Fruit fly (Drosophila melanogaster): ENCODE results near the gene CAH3.

Gene CAH3

DNA sequence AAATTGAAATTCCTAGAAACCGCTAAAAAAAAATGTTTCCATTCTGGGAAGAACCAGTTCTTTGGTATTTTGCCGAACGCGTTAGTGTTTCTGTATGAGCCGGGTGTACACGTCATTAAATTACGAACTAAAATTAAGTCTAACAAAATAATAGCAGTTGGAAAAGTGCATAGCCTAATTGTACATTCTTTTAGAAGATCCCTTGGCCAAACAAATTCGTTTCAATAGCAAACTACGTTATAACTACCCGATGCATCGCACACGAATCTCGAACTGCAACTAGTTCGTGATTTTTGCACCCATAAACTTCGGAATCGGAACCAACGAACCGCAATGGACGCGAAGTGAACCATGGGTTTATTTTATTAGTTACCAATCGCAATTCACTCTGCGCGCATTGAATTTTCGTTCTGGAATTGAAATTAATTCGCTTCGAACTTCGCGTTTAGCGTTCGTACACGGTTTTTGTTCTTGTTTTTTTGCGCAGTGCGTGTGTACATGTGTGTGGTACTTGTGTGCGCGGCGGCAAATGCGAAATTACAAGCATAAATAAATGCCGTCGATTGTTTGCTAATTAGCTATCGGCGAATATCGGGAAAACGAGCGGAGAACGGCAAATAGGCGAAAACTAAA is at the start of gene CAH3:
Gene CAH3 (plus strand): TSS at position 64 of the 633 bp plus-strand sequence.
- TF ChIP-seq usp (GFP tag; optimal IDR thresholded peaks at IDR 0.05) (no peak), CG8478 (optimal IDR thresholded peaks at IDR 0.05) (no peak), EcR (GFP tag; optimal IDR thresholded peaks at IDR 0.05) (no peak), pan (optimal IDR thresholded peaks at IDR 0.05) (no peak), psq (optimal IDR thresholded peaks at IDR 0.05) (no peak), Dll (optimal IDR thresholded peaks at IDR 0.05) (no peak)

DNA sequence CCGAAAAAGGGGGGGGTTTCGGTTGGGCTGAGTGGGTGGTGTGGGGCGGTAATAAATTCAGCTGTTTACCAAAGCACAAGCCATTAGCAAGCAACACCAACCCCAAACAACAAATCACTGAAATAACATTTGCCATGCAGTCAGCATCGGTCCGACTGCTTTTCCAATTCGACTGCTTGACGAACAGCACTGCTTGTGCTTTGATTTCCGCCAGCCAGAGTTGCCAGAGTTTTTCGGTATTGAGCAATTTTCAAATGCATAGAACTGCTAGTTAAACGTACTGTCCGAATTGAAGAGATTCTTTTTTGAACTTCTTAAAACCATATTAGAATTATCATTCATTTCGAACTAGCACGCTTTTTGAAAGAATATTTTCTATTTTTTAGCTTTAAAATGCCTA is 46.3 kb upstream of the CAH3 start:
- TF ChIP-seq pan (optimal IDR thresholded peaks at IDR 0.05) (no peak), CG8478 (optimal IDR thresholded peaks at IDR 0.05) (no peak), usp (GFP tag; optimal IDR thresholded peaks at IDR 0.05) (no peak), EcR (GFP tag; optimal IDR thresholded peaks at IDR 0.05) (no peak), psq (optimal IDR thresholded peaks at IDR 0.05) (no peak), Dll (optimal IDR thresholded peaks at IDR 0.05) (no peak)

DNA sequence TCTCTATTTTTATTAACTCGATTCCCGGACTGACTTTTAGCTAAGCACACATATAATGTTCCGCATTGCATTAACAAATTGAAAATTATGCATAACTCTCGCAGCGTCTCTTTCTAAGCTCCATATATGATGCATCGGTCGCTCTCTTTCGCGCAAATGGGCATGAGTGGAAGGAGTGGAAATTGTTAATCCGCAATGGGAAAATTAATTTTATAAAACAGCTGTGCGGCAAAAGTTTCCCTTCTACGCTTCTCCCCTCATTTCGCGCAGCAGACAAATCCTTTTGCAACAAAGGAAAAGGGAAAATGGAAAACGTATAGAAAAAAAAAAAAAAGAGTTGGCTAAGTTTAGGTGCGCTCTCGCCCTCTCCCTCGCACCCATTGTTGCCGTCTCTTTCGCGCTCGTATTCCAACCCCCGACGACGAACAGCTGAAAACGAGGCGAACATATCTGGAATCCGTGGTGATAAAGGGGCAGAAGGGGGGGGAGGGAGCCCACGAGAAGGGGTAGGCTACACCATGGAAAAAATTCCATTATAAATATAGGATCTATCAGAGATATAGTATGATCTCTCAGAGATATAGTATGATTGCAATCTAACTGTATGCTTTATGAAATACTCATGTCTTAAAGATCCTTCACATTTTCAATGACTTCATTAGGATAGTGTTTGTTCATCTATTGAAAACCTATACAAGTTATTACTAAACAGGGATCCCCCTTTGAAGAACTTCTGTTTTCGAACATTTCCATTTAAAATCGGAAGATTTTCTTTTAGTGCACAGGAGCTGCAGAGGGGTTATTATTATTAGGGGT is 44.7 kb upstream of the CAH3 start:
- TF ChIP-seq EcR (GFP tag; optimal IDR thresholded peaks at IDR 0.05) (no peak), CG8478 (optimal IDR thresholded peaks at IDR 0.05) (no peak), Dll (optimal IDR thresholded peaks at IDR 0.05) (no peak)

DNA sequence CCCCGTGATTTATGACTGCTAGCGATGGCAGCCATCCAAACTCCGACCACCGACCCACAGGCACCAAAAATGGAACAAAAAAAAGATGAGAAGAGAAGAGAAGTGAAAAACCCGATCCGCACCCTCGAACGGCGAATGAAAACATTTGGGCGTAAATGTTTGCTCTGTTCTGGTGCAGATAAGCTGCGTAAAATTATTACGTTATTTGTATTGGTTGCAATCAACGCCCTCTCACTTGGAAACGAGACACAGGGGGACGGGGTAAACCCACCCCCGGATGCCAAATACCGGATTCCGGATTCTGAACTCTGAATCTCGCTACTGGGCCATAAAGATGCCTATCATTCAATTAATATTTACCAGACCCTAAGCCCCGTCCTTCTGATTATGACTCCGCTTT is 44.0 kb upstream of the CAH3 start:
- TF ChIP-seq psq (optimal IDR thresholded peaks at IDR 0.05) (no peak), pan (optimal IDR thresholded peaks at IDR 0.05) (no peak), usp (GFP tag; optimal IDR thresholded peaks at IDR 0.05) (no peak), CG8478 (optimal IDR thresholded peaks at IDR 0.05) (no peak), Dll (optimal IDR thresholded peaks at IDR 0.05) (no peak), EcR (GFP tag; optimal IDR thresholded peaks at IDR 0.05) (no peak)

DNA sequence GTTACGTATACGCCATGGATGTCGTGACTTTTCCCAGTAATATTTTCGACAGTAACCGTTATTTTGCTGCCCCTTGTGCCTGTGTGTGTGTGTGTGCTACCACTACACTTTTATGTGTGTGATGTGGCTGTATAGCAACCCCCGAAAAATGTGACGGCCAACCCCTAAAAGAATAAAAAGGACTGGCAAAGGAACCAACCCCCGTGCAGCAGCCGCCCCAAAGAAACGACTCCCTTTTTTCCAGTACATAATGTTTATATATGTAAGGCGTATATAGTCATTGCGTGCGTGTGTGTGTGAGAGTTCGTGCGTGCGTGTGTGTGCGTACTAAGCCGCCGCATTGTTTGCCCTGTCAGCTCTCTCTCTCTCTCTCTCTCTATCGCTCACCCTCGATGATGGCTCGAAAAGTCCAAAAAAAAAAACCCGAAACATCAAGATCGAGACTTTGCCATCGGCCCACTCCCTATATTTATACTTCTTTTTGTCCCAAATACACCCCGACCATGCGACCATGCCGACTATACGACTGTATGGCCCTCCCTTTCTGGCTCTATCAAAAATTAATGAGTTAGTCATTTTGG is 40.3 kb upstream of the CAH3 start:
- TF ChIP-seq psq (optimal IDR thresholded peaks at IDR 0.05) (no peak), pan (optimal IDR thresholded peaks at IDR 0.05) (no peak), usp (GFP tag; optimal IDR thresholded peaks at IDR 0.05) (no peak), EcR (GFP tag; optimal IDR thresholded peaks at IDR 0.05) (no peak)

DNA sequence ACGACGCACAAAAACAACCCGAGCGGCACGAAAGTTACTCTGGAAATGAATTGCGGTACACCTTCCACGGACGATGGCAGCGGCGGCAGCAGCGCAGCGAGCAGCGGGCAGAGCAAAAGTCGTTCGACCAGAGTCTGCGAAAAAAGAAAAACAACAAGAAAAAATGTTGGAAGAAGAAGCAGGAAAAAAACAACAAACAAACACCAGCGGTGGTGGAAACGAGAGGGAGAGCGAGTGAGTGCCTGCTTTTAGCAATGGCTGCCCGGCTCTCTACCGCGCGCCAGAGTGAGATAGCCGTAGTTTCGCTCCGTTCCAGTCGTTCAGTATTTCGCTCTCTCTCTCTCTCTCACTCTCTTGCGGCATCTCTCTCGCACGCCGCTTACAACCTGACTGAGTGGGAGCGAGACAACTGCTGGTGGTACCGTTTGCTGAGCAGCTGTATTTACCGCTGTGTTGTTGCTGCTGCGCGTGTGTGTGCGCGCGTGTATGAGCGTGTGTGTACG is 30.4 kb upstream of the CAH3 start, which contains the start of gene oc:
Gene oc (minus strand): TSS at position 51 of the 503 bp plus-strand sequence.
- no peak for TF ChIP-seq psq (optimal IDR thresholded peaks at IDR 0.05)
- no peak for TF ChIP-seq EcR (GFP tag; optimal IDR thresholded peaks at IDR 0.05)
- TF ChIP-seq CG8478 (optimal IDR thresholded peaks at IDR 0.05), result peak; percentile 100
- TF ChIP-seq Dll (optimal IDR thresholded peaks at IDR 0.05), result peak; percentile 7

DNA sequence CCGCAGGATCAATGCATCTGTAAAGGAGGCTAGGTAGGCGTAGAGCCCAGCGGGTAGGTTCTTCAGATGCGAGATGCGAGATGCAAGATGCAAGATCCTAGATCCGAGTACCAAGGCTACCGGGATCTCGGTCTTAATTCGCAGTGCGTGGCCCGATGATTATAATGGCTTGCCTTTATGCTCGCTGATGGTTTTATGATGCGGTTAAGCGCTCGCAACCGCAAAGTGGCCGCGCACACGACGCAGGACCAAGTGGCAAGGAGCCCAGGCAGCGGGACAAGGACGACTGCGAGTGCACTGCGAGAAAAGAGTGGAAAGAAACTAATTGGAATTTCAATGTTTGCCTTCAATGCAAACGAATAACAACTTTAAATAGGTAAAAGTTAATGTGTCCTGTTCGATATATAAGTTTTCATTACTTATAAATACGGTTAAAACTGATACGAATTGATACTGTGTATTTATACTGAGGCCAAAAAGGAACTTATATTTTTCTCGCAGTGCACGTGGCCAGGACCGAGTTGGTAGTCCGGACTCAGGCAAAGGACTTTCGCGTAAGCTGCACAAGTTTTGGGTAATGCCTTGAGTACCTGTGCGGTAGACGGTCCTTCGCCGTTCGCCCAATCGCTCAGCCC is 27.0 kb upstream of the CAH3 start:
- no peak for TF ChIP-seq Dll (optimal IDR thresholded peaks at IDR 0.05)
- TF ChIP-seq psq (optimal IDR thresholded peaks at IDR 0.05), result no peak
- TF ChIP-seq pan (optimal IDR thresholded peaks at IDR 0.05), result no peak
- TF ChIP-seq EcR (GFP tag; optimal IDR thresholded peaks at IDR 0.05), result no peak
- no peak for TF ChIP-seq usp (GFP tag; optimal IDR thresholded peaks at IDR 0.05)
- TF ChIP-seq CG8478 (optimal IDR thresholded peaks at IDR 0.05), result no peak

DNA sequence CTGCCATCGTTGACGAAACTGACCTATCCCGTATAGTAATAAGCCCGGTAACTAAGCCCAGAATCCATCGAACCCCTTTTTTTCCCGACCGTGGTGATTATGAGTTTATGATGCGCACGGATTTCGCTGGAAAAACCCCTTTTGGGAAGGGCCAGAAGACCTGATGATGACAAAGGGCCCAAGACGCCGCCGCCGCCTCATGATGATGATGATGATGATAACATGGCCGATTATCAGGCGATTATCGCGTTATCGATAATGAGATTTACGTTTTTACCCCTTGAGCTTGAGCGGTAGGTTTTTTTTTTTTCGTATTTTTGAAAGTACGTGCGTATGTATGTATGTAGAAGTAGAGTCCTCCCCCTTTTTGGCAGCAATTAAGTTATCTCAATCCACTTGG is 25.8 kb upstream of the CAH3 start:
- TF ChIP-seq psq (optimal IDR thresholded peaks at IDR 0.05) (no peak), usp (GFP tag; optimal IDR thresholded peaks at IDR 0.05) (no peak), Dll (optimal IDR thresholded peaks at IDR 0.05) (no peak), CG8478 (optimal IDR thresholded peaks at IDR 0.05) (no peak), pan (optimal IDR thresholded peaks at IDR 0.05) (no peak), EcR (GFP tag; optimal IDR thresholded peaks at IDR 0.05) (no peak)

DNA sequence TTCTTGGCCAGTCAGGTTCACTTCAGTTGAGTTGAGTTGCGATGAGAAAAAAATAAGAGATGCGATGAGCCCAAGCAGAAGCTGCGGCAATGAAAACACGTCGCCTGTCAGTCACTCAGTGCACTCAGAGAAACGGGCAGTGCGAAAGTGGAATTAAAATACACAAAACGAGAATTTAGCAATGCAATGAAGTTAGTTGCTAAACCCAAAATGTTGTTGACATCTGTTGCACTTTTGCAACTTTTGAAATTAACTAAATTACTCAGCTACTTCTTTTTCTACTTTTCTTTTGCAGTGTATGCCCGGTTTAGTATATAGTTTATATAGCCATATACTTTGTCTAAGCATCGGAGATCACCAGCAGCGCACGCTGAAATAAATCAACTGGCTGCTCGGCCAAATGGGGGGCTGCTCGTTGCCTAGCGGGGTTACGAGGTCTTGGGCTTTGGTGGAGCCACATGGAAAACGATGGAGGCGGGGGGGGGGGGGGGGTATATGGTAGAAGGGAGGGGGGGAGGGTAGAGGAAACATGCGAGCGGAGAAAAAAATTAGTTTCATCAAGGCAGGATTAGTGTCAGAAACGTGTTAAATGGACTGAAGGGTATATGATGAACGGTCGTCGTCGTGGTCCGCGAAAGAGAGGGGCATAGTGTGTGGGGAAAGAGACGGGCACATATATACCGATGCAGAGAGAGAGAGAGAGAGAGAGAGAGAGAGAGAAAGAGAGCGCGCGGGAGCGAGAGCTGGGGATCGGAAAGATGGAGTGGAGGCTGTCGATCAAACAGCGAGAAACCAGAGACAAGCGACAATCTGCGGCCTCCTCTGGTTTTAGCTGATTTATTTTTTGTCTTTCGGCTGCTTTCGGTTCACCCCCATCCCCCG is 24.3 kb upstream of the CAH3 start:
- TF ChIP-seq EcR (GFP tag; optimal IDR thresholded peaks at IDR 0.05) (no peak), CG8478 (optimal IDR thresholded peaks at IDR 0.05) (no peak), psq (optimal IDR thresholded peaks at IDR 0.05) (no peak), pan (optimal IDR thresholded peaks at IDR 0.05) (no peak), usp (GFP tag; optimal IDR thresholded peaks at IDR 0.05) (no peak), Dll (optimal IDR thresholded peaks at IDR 0.05) (no peak)

DNA sequence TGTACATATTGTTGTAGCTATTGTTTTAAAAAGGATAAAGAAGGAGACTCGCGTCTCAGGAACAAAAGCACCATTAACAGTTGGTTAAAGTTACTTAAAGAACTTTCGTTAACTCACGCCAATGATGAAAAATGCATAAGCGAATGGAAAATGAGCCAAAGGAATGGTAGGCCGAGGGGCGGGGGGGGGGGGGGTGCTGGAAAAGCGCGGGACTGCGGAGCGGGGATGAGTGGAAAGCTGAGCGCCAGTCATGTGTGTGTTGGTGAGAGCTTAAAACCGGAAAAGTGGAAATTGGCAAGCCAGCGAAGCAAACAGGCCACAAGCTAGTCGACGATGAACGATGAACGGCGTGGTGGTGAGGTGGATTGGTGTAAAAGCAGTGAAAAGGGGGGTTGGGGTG is 23.0 kb upstream of the CAH3 start:
- no peak for TF ChIP-seq psq (optimal IDR thresholded peaks at IDR 0.05)
- no peak for TF ChIP-seq EcR (GFP tag; optimal IDR thresholded peaks at IDR 0.05)
- no peak for TF ChIP-seq pan (optimal IDR thresholded peaks at IDR 0.05)
- TF ChIP-seq Dll (optimal IDR thresholded peaks at IDR 0.05), result no peak
- TF ChIP-seq usp (GFP tag; optimal IDR thresholded peaks at IDR 0.05), result no peak
- no peak for TF ChIP-seq CG8478 (optimal IDR thresholded peaks at IDR 0.05)

DNA sequence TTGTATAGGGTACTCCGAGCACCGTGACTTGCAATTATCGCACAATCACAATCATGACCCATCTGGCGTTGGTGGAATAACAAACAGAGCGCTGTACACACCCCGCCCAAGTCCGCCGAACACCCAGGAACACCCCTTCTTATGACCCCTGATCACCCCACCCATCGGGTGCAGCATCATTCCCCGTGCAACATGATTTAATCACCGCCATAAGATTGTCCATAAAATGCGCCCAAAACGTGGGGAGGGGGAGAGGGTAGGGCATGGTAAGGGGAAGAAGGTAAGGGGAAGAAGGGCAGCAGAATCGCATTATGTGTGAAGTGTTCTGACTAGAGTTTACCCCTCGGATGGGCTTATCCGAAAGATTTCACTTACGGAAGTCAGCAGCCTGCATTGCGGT is 20.7 kb upstream of the CAH3 start:
- no peak for TF ChIP-seq psq (optimal IDR thresholded peaks at IDR 0.05)
